Worm (Caenorhabditis elegans): ENCODE data around the gene F14D7.14.

F14D7.14 gene

DNA sequence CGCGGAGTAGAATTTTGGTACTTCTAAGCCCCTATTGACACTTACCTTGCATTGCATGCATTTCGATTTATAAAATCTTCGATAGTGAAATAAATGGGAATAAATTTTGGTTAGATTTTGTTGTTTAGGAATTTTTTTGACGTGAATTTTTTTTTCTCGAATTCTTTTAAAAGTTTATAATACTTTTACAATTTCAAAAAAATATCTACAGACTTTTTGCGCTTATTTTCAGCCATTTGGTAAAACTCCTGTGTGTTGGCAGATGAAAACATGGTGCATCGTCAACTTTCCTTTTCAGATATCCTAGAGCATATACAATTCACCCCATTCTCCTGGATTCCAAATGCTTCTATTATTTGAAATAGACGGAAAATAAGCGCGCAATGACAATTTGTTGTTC lies 19.1 kb upstream of the F14D7.14 start, which contains the start of gene F14D7.18:
Gene F14D7.18, minus strand, starts transcription at position 101 of the 400 bp plus-strand sequence.
- TF ChIP-seq lin-15B (tag; optimal IDR thresholded peaks at IDR 0.05), result no peak
- TF ChIP-seq fkh-10 (GFP tag; optimal IDR thresholded peaks at IDR 0.05), result no peak
- no peak for TF ChIP-seq ZK546.5 (tag; optimal IDR thresholded peaks at IDR 0.05)
- TF ChIP-seq nhr-11 (tag; optimal IDR thresholded peaks at IDR 0.05), result no peak
- TF ChIP-seq nhr-12 (tag; optimal IDR thresholded peaks at IDR 0.05), result no peak
- no peak for TF ChIP-seq lin-39 (tag; optimal IDR thresholded peaks at IDR 0.05)
- TF ChIP-seq daf-12 (tag; optimal IDR thresholded peaks at IDR 0.05), result no peak
- TF ChIP-seq aly-2 (tag; optimal IDR thresholded peaks at IDR 0.05), result no peak
- no peak for TF ChIP-seq elt-1 (tag; optimal IDR thresholded peaks at IDR 0.05)
- TF ChIP-seq mdl-1 (tag; optimal IDR thresholded peaks at IDR 0.05), result no peak
- no peak for TF ChIP-seq snpc-4 (tag; optimal IDR thresholded peaks at IDR 0.05)
- TF ChIP-seq sea-2 (GFP tag; optimal IDR thresholded peaks at IDR 0.05), result no peak
- no peak for TF ChIP-seq nhr-76 (tag; optimal IDR thresholded peaks at IDR 0.05)
- TF ChIP-seq mml-1 (tag; optimal IDR thresholded peaks at IDR 0.05), result no peak
- no peak for TF ChIP-seq ceh-28 (tag; optimal IDR thresholded peaks at IDR 0.05)

DNA sequence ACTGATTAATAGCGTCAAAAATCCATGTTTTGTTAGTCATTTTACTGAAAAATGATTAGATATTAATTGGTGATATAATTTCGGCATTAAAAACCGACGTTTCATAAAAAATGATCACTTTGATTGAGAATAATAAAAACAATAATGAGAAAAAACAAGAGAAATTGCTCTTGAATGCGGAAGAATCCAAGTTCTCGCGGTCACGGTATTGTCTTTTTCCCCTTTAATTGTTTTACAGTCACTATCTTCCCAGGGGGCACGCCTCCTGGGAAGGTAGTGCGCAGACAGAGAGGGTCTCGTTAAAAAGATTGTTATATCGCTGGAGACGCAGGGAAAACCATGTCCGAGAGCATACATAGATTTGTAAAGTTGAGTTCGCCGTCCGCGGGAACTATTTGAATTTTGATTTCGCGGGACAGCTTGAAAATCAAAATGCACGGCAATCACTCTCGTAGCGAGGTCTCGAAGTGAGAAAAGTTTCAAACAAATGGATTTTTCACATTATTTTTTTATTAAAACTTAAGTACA lies 16.0 kb upstream of the F14D7.14 start, which contains the start of gene F14D7.2:
Gene F14D7.2, minus strand, starts transcription at position 51 of the 528 bp plus-strand sequence.
- TF ChIP-seq nhr-12 (tag; optimal IDR thresholded peaks at IDR 0.05) (no peak), nhr-237 (tag; optimal IDR thresholded peaks at IDR 0.05) (no peak), nhr-77 (tag; optimal IDR thresholded peaks at IDR 0.05) (no peak), daf-12 (tag; optimal IDR thresholded peaks at IDR 0.05) (no peak)

DNA sequence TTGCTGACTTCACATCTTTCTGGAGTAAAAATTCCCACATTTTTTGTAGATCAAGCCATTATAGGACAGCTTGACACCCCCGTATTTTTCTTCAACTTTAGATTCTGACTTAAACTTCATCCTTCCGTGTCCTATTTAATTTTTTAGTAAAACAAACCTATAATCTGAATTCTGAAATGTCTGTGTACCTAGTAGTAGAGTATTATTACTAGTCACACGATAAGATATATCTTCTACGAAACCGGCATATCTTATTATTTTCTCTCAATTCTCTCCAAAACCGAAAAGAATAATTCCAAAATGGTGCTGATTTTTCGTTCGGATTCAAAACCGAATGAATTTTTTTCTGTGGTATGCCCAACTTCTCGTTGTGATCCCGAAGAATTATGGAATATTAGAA lies 15.3 kb upstream of the F14D7.14 start, which contains the start of gene F14D7.9:
Gene F14D7.9, plus strand, starts transcription at position 301 of the 400 bp plus-strand sequence.
- no peak for TF ChIP-seq nhr-237 (tag; optimal IDR thresholded peaks at IDR 0.05)
- TF ChIP-seq ztf-4 (tag; optimal IDR thresholded peaks at IDR 0.05), result no peak
- TF ChIP-seq lin-15B (tag; optimal IDR thresholded peaks at IDR 0.05), result no peak
- no peak for TF ChIP-seq zag-1 (tag; optimal IDR thresholded peaks at IDR 0.05)
- no peak for TF ChIP-seq aly-2 (tag; optimal IDR thresholded peaks at IDR 0.05)
- no peak for TF ChIP-seq tbx-2 (tag; optimal IDR thresholded peaks at IDR 0.05)
- TF ChIP-seq elt-2 (tag; optimal IDR thresholded peaks at IDR 0.05), result no peak
- no peak for TF ChIP-seq ceh-16 (tag; optimal IDR thresholded peaks at IDR 0.05)

DNA sequence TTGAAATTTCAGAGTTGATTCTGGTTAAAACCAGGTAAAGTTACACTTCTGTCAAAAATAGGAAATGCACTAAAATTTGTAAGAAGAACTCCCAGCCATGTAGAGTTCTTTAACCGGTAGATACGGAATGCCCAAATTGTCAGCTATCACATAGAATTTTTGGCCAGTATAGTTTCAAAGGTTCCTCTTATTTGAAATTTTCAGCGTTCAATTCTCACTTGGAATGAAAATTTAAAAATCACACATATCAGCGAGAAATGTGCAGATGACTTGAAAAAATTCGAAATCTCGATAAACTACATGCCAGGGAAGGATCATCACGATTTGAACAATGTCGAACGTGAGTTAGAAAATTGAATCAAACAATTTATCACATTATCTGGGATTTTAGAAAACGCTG lies 13.2 kb upstream of the F14D7.14 start, which contains the start of gene F14D7.3:
Gene F14D7.3, plus strand, starts transcription at position 301 of the 400 bp plus-strand sequence.
- TF ChIP-seq sea-2 (GFP tag; optimal IDR thresholded peaks at IDR 0.05) (no peak), ceh-28 (tag; optimal IDR thresholded peaks at IDR 0.05) (no peak), zag-1 (tag; optimal IDR thresholded peaks at IDR 0.05) (no peak), nhr-43 (tag; optimal IDR thresholded peaks at IDR 0.05; ENCODE audit: poor library complexity, severe bottlenecking) (no peak), egl-5 (tag; optimal IDR thresholded peaks at IDR 0.05) (no peak), nhr-237 (tag; optimal IDR thresholded peaks at IDR 0.05) (no peak), pha-4 (tag; optimal IDR thresholded peaks at IDR 0.05) (no peak), nfya-1 (tag; optimal IDR thresholded peaks at IDR 0.05; ENCODE audit: insufficient read depth) (no peak), lin-15B (tag; optimal IDR thresholded peaks at IDR 0.05) (no peak), fkh-2 (tag; optimal IDR thresholded peaks at IDR 0.05) (no peak), nhr-76 (tag; optimal IDR thresholded peaks at IDR 0.05) (no peak), lsy-12 (tag; optimal IDR thresholded peaks at IDR 0.05) (no peak), fos-1 (tag; optimal IDR thresholded peaks at IDR 0.05) (no peak), fkh-10 (GFP tag; optimal IDR thresholded peaks at IDR 0.05) (no peak), aly-2 (tag; optimal IDR thresholded peaks at IDR 0.05) (no peak), tbx-2 (tag; optimal IDR thresholded peaks at IDR 0.05) (no peak)

DNA sequence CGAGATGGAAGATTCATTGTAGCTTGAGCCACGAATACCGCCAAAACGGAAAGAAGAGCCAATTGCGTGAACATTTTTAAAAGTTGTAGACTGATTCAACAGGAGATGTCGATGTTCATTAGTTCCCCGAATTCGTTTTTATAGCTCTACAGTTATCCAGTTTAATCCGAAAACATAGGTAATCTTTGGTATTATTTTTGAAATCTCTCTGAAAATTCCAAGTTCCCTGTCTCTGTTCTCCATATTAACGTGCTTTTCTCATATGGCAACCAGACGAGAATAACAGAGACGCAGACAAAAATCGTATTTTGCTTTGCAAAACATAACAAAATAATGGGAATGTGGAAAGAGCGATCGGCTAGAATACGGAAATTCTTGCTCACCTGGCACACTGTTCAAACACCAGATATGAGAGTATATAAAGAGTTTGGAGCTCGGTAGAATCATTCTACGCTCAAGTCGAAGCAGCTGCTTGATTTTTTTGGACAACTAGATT lies 10.1 kb upstream of the F14D7.14 start, which contains the start of the genes spig-3 and F14D7.12:
Gene spig-3, minus strand, starts transcription at position 101 of the 496 bp plus-strand sequence.
Gene F14D7.12, plus strand, starts transcription at position 446 of the 496 bp plus-strand sequence.
- TF ChIP-seq nhr-43 (tag; optimal IDR thresholded peaks at IDR 0.05; ENCODE audit: poor library complexity, severe bottlenecking) (no peak), elt-1 (tag; optimal IDR thresholded peaks at IDR 0.05) (no peak), mdl-1 (tag; optimal IDR thresholded peaks at IDR 0.05) (no peak), fkh-10 (GFP tag; optimal IDR thresholded peaks at IDR 0.05) (no peak), nhr-67 (tag; optimal IDR thresholded peaks at IDR 0.05) (no peak)

DNA sequence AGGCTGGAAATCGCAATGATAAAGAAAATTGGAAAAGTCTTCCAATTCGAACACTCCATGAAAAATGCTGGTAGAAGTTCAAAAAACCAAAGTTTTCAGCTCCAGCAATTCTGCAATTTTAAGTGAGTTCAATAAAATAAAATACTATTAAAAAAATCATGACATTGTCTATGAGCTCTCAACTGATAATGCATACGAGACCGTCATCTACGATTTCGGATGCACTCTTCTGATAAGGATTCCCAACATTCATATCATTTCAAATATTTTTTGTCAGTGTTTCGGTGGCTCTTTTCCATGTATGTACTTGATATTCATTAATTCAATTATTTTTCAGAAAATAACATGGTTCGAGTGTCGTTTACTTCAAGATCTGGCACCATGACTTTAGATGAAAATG lies 8.7 kb upstream of the F14D7.14 start, which contains the start of gene F14D7.6:
Gene F14D7.6, plus strand, starts transcription at position 338 of the 400 bp plus-strand sequence.
- TF ChIP-seq elt-3 (tag; optimal IDR thresholded peaks at IDR 0.05), result no peak
- TF ChIP-seq nhr-23 (tag; optimal IDR thresholded peaks at IDR 0.05), result no peak
- no peak for TF ChIP-seq ceh-9 (tag; optimal IDR thresholded peaks at IDR 0.05)
- peak; percentile 59 for TF ChIP-seq elt-2 (tag; optimal IDR thresholded peaks at IDR 0.05)
- peak; percentile 33 for TF ChIP-seq pqm-1 (tag; optimal IDR thresholded peaks at IDR 0.05)
- TF ChIP-seq egl-27 (tag; optimal IDR thresholded peaks at IDR 0.05), result no peak
- no peak for TF ChIP-seq lin-15B (tag; optimal IDR thresholded peaks at IDR 0.05)
- TF ChIP-seq ztf-4 (tag; optimal IDR thresholded peaks at IDR 0.05), result no peak
- no peak for TF ChIP-seq nhr-43 (tag; optimal IDR thresholded peaks at IDR 0.05; ENCODE audit: poor library complexity, severe bottlenecking)
- TF ChIP-seq nhr-77 (tag; optimal IDR thresholded peaks at IDR 0.05), result no peak
